Fruit fly (Drosophila melanogaster) whole organism, embryonic: ENCODE measurements around the gene GatB.

Experiments used
- Atf3 ChIP-seq: fragments of 200-800 bp; sonication (Bioruptor generic); optimal IDR thresholded peaks from 3 replicates; lab custom pipeline; 2016; ENCODE audit warnings: missing biosample characterization, missing genetic modification characterization
- BEAF-32 ChIP-seq: fragments of 200-800 bp; sonication (Bioruptor generic); optimal IDR thresholded peaks from 3 replicates; lab custom pipeline; 2017; ENCODE audit warnings: missing biosample characterization, missing genetic modification characterization, mild to moderate bottlenecking, moderate library complexity, missing genetic modification reagents
- CG10654 ChIP-seq: fragments of 200-800 bp; sonication (Bioruptor generic); optimal IDR thresholded peaks from 2 replicates; lab custom pipeline; 2016; ENCODE audit warnings: missing biosample characterization, missing genetic modification characterization
- CG11085 ChIP-seq: fragments of 200-800 bp; sonication (Bioruptor generic); IDR thresholded peaks from 2 replicates; pipeline ENCODE4 v1.3.6; 2022; ENCODE audit warnings: missing biosample characterization, missing genetic modification characterization
- CG11695 ChIP-seq: fragments of 200-800 bp; sonication (Bioruptor generic); IDR thresholded peaks from 3 replicates; pipeline ENCODE4 v1.3.6; 2022; ENCODE audit warnings: missing biosample characterization, missing genetic modification characterization
- CG13287 ChIP-seq: fragments of 200-800 bp; sonication (Bioruptor generic); IDR thresholded peaks from 2 replicates; pipeline ENCODE4 v1.3.6; 2022; ENCODE audit warnings: missing biosample characterization, missing genetic modification characterization; ENCODE audit not compliant: partially characterized antibody
- CG13624 ChIP-seq: fragments of 200-800 bp; sonication (Bioruptor generic); optimal IDR thresholded peaks from 2 replicates; lab custom pipeline; 2016; ENCODE audit warnings: missing biosample characterization, missing genetic modification characterization
- CG13775 ChIP-seq: fragments of 200-800 bp; sonication (Bioruptor generic); optimal IDR thresholded peaks from 3 replicates; lab custom pipeline; 2017; ENCODE audit warnings: missing biosample characterization, mild to moderate bottlenecking, missing genetic modification characterization
- CG14050 ChIP-seq: fragments of 200-800 bp; sonication (Bioruptor generic); IDR thresholded peaks from 3 replicates; pipeline ENCODE4 v1.3.6; 2022; ENCODE audit warnings: missing biosample characterization, missing genetic modification characterization
- CG15514 ChIP-seq: fragments of 200-800 bp; sonication (Bioruptor generic); optimal IDR thresholded peaks from 3 replicates; lab custom pipeline; 2017; ENCODE audit warnings: missing biosample characterization, missing genetic modification characterization, mild to moderate bottlenecking, moderate library complexity, missing genetic modification reagents
- CG17186 ChIP-seq: fragments of 200-800 bp; sonication (Bioruptor generic); optimal IDR thresholded peaks from 3 replicates; lab custom pipeline; 2017; ENCODE audit warnings: missing biosample characterization, missing genetic modification reagents, missing genetic modification characterization
- CG17612 ChIP-seq: fragments of 200-800 bp; sonication (Bioruptor generic); IDR thresholded peaks from 2 replicates; pipeline ENCODE4 v1.3.6; 2022; ENCODE audit warnings: missing biosample characterization, missing genetic modification characterization
- CG17802 ChIP-seq: fragments of 200-800 bp; sonication (Bioruptor generic); optimal IDR thresholded peaks from 2 replicates; lab custom pipeline; 2018; ENCODE audit warnings: missing biosample characterization, mild to moderate bottlenecking, missing genetic modification characterization, moderate library complexity
- CG17829 ChIP-seq: fragments of 200-800 bp; optimal IDR thresholded peaks from 2 replicates; lab custom pipeline; 2019; ENCODE audit warnings: missing biosample characterization, mild to moderate bottlenecking, missing genetic modification characterization, moderate library complexity
- CG2129 ChIP-seq: fragments of 200-800 bp; sonication (Bioruptor generic); IDR thresholded peaks from 2 replicates; pipeline ENCODE4 v1.3.6; 2022; ENCODE audit warnings: missing biosample characterization, missing genetic modification characterization; ENCODE audit not compliant: partially characterized antibody
- CG32532 ChIP-seq: fragments of 200-800 bp; sonication (Bioruptor generic); IDR thresholded peaks from 2 replicates; pipeline ENCODE4 v1.3.6; 2022; ENCODE audit warnings: missing biosample characterization, missing genetic modification characterization
- CG3281 ChIP-seq: fragments of 200-800 bp; sonication (Bioruptor generic); optimal IDR thresholded peaks from 3 replicates; lab custom pipeline; 2017; ENCODE audit warnings: missing biosample characterization, mild to moderate bottlenecking, missing genetic modification characterization
- CG33557 ChIP-seq: fragments of 200-800 bp; sonication (Bioruptor generic); optimal IDR thresholded peaks from 2 replicates; lab custom pipeline; 2019; ENCODE audit warnings: missing biosample characterization, mild to moderate bottlenecking, missing genetic modification characterization, moderate library complexity
- CG3407 ChIP-seq: fragments of 200-800 bp; sonication (Bioruptor generic); optimal IDR thresholded peaks from 2 replicates; lab custom pipeline; 2018; ENCODE audit warnings: missing biosample characterization, mild to moderate bottlenecking, missing genetic modification characterization
- CG4820 ChIP-seq: fragments of 200-800 bp; sonication (Bioruptor generic); optimal IDR thresholded peaks from 3 replicates; lab custom pipeline; 2016; ENCODE audit warnings: missing biosample characterization, missing genetic modification characterization
- CG5245 ChIP-seq: fragments of 200-800 bp; sonication (Bioruptor generic); optimal IDR thresholded peaks from 3 replicates; lab custom pipeline; 2016; ENCODE audit warnings: missing biosample characterization, missing genetic modification characterization
- CG7987 ChIP-seq: fragments of 200-800 bp; sonication (Bioruptor generic); optimal IDR thresholded peaks from 2 replicates; lab custom pipeline; 2018; ENCODE audit warnings: missing biosample characterization, mild to moderate bottlenecking, missing genetic modification characterization, moderate library complexity
- CG8089 ChIP-seq: fragments of 200-800 bp; sonication (Bioruptor generic); optimal IDR thresholded peaks from 3 replicates; lab custom pipeline; 2016; ENCODE audit warnings: missing biosample characterization, missing genetic modification characterization
- CoRest ChIP-seq: fragments of 200-800 bp; sonication (Bioruptor generic); optimal IDR thresholded peaks from 3 replicates; lab custom pipeline; 2018; ENCODE audit warnings: missing biosample characterization, mild to moderate bottlenecking, missing genetic modification characterization, moderate library complexity
- D19A ChIP-seq: fragments of 200-800 bp; optimal IDR thresholded peaks from 3 replicates; lab custom pipeline; 2019; ENCODE audit warnings: missing biosample characterization, mild to moderate bottlenecking, missing genetic modification characterization, moderate library complexity
- D19B ChIP-seq: fragments of 200-800 bp; sonication (Bioruptor generic); optimal IDR thresholded peaks from 2 replicates; lab custom pipeline; 2017; ENCODE audit warnings: missing biosample characterization, mild to moderate bottlenecking, missing genetic modification characterization
- Doc2 ChIP-seq: fragments of 200-800 bp; sonication (Bioruptor generic); IDR thresholded peaks from 2 replicates; pipeline ENCODE4 v1.3.6; 2022; ENCODE audit warnings: missing biosample characterization, missing genetic modification characterization
- HLHmδ ChIP-seq: fragments of 200-800 bp; sonication (Bioruptor generic); optimal IDR thresholded peaks from 2 replicates; lab custom pipeline; 2018; ENCODE audit warnings: missing biosample characterization, mild to moderate bottlenecking, missing genetic modification characterization, moderate library complexity
- Hand ChIP-seq: fragments of 200-800 bp; sonication (Bioruptor generic); optimal IDR thresholded peaks from 2 replicates; lab custom pipeline; 2017; ENCODE audit warnings: mild to moderate bottlenecking, missing biosample characterization, missing genetic modification reagents, missing genetic modification characterization
- Lhr ChIP-seq: fragments of 200-800 bp; sonication (Bioruptor generic); optimal IDR thresholded peaks from 3 replicates; lab custom pipeline; 2017; ENCODE audit warnings: mild to moderate bottlenecking, missing biosample characterization, missing genetic modification reagents, missing genetic modification characterization
- MBD-R2 ChIP-seq: fragments of 200-800 bp; sonication (Bioruptor generic); IDR thresholded peaks from 2 replicates; pipeline ENCODE4 v1.3.6; 2022; ENCODE audit warnings: missing biosample characterization, missing genetic modification characterization
- MTF-1 ChIP-seq: fragments of 200-800 bp; sonication (Bioruptor generic); optimal IDR thresholded peaks from 2 replicates; lab custom pipeline; 2018; ENCODE audit warnings: missing biosample characterization, mild to moderate bottlenecking, missing genetic modification characterization, borderline replicate concordance
- Rfx ChIP-seq: fragments of 200-800 bp; sonication (Bioruptor generic); IDR thresholded peaks from 2 replicates; pipeline ENCODE4 v1.3.6; 2022; ENCODE audit warnings: missing biosample characterization, missing genetic modification characterization
- bcd ChIP-seq: fragments of 200-800 bp; sonication (Bioruptor generic); optimal IDR thresholded peaks from 2 replicates; lab custom pipeline; 2017; ENCODE audit warnings: missing biosample characterization, mild to moderate bottlenecking, missing genetic modification characterization
- cad ChIP-seq: fragments of >200 bp; optimal IDR thresholded peaks from 2 replicates; lab custom pipeline; 2017; ENCODE audit warnings: missing biosample characterization, missing genetic modification characterization
- crol ChIP-seq: fragments of 200-800 bp; sonication (Bioruptor generic); IDR thresholded peaks from 2 replicates; pipeline ENCODE4 v1.3.6; 2022; ENCODE audit warnings: missing biosample characterization, missing genetic modification characterization
- gcm ChIP-seq: fragments of 200-800 bp; sonication (Bioruptor generic); optimal IDR thresholded peaks from 2 replicates; lab custom pipeline; 2019; ENCODE audit warnings: missing biosample characterization, mild to moderate bottlenecking, missing genetic modification characterization, moderate library complexity
- hkb ChIP-seq, 2 experiments: fragments of 200-800 bp in 1 of 2; fragments of >200 bp in 1 of 2; sonication (Bioruptor generic) in 1 of 2; IDR thresholded peaks in 1 of 2; optimal IDR thresholded peaks in 1 of 2; 2 replicates each; pipeline versions ENCODE4 v1.3.6 to Lab custom; 2017 to 2022; ENCODE audit warnings: missing biosample characterization in 1 of 2, missing genetic modification characterization in 1 of 2
- mld ChIP-seq: fragments of 200-800 bp; sonication (Bioruptor generic); IDR thresholded peaks from 3 replicates; pipeline ENCODE4 v1.3.6; 2022; ENCODE audit warnings: missing biosample characterization, missing genetic modification characterization; ENCODE audit not compliant: partially characterized antibody
- nmo ChIP-seq: fragments of 200-800 bp; sonication (Bioruptor generic); optimal IDR thresholded peaks from 2 replicates; lab custom pipeline; 2018; ENCODE audit warnings: missing biosample characterization, mild to moderate bottlenecking, missing genetic modification characterization, moderate library complexity
- peb ChIP-seq: fragments of 200-800 bp; sonication (Bioruptor generic); IDR thresholded peaks from 2 replicates; pipeline ENCODE4 v1.3.6; 2022; ENCODE audit warnings: missing biosample characterization, missing genetic modification characterization
- run ChIP-seq: fragments of 200-800 bp; sonication (Bioruptor generic); optimal IDR thresholded peaks from 3 replicates; lab custom pipeline; 2018; ENCODE audit warnings: missing biosample characterization, mild to moderate bottlenecking, missing genetic modification characterization
- salm ChIP-seq: fragments of 200-800 bp; sonication (Bioruptor generic); optimal IDR thresholded peaks from 2 replicates; lab custom pipeline; 2018; ENCODE audit warnings: missing biosample characterization, mild to moderate bottlenecking, missing genetic modification characterization
- slou ChIP-seq: fragments of 200-800 bp; sonication (Bioruptor generic); optimal IDR thresholded peaks from 3 replicates; lab custom pipeline; 2016; ENCODE audit warnings: missing biosample characterization, missing genetic modification characterization
- tll ChIP-seq, 2 experiments: fragments of 200-800 bp in 1 of 2; fragments of >200 bp in 1 of 2; sonication (Bioruptor generic) in 1 of 2; optimal IDR thresholded peaks; 2 replicates each; lab custom pipeline; 2017 to 2019; ENCODE audit warnings: missing biosample characterization in 2 of 2, missing genetic modification characterization in 2 of 2, mild to moderate bottlenecking in 1 of 2, moderate library complexity in 1 of 2
- tup ChIP-seq: fragments of 200-800 bp; sonication (Bioruptor generic); optimal IDR thresholded peaks from 2 replicates; lab custom pipeline; 2016; ENCODE audit warnings: missing biosample characterization, mild to moderate bottlenecking, missing genetic modification characterization, moderate library complexity
- tx ChIP-seq: fragments of 200-800 bp; sonication (Bioruptor generic); optimal IDR thresholded peaks from 2 replicates; lab custom pipeline; 2016; ENCODE audit warnings: missing biosample characterization, missing genetic modification characterization
- unpg ChIP-seq: fragments of 200-800 bp; sonication (Bioruptor generic); optimal IDR thresholded peaks from 3 replicates; lab custom pipeline; 2018; ENCODE audit warnings: missing biosample characterization, mild to moderate bottlenecking, missing genetic modification characterization, moderate library complexity
- vfl ChIP-seq: fragments of 200-800 bp; sonication (Bioruptor generic); optimal IDR thresholded peaks from 2 replicates; lab custom pipeline; 2016; ENCODE audit warnings: missing biosample characterization, missing genetic modification characterization
- zfh2 ChIP-seq: fragments of 200-800 bp; sonication (Bioruptor generic); optimal IDR thresholded peaks from 2 replicates; lab custom pipeline; 2016; ENCODE audit warnings: missing biosample characterization, missing genetic modification characterization

Gene GatB

dm6 chr3R:24148838-24149237, 18.8 kb upstream of the GatB start, which contains the start of gene Slimp (continued):
- no peak for TF ChIP-seq run (tag; lab: Kevin White, UChicago)
- TF ChIP-seq zfh2 (GFP tag; lab: Kevin White, UChicago) = no peak
- TF ChIP-seq CG2129 (GFP tag; lab: Robert Waterston, UW) = no peak
- TF ChIP-seq MTF-1 (GFP tag; lab: Kevin White, UChicago) = no peak
- TF ChIP-seq tup (GFP tag; lab: Kevin White, UChicago) = no peak
- no peak for TF ChIP-seq CG17186 (GFP tag; lab: Kevin White, UChicago)
- no peak for TF ChIP-seq CG3407 (GFP tag; lab: Kevin White, UChicago)
- no peak for TF ChIP-seq CG10654
- TF ChIP-seq CG13287 = peak; percentile 39
- no peak for TF ChIP-seq Atf3 (GFP tag; lab: Kevin White, UChicago)
- no peak for TF ChIP-seq CG7987
- no peak for TF ChIP-seq CG4820 (GFP tag; lab: Kevin White, UChicago)
- no peak for TF ChIP-seq HLHmδ (GFP tag; lab: Kevin White, UChicago)
- TF ChIP-seq CG13775 = peak; percentile 27
- TF ChIP-seq Doc2 (GFP tag; lab: Robert Waterston, UW) = no peak
- TF ChIP-seq CG33557 (GFP tag; lab: Kevin White, UChicago) = no peak
- TF ChIP-seq peb (GFP tag; lab: Robert Waterston, UW) = no peak
- TF ChIP-seq CoRest = peak; percentile 8
- peak; percentile 13 for TF ChIP-seq CG17829 (tag; lab: Kevin White, UChicago)
- no peak for TF ChIP-seq crol (GFP tag; lab: Robert Waterston, UW)
- no peak for TF ChIP-seq CG17802 (tag; lab: Kevin White, UChicago)
- peak; percentile 95 for TF ChIP-seq MBD-R2 (GFP tag; lab: Robert Waterston, UW)
- TF ChIP-seq CG32532 (GFP tag; lab: Robert Waterston, UW) = no peak
- no peak for TF ChIP-seq tx (GFP tag; lab: Kevin White, UChicago)
- TF ChIP-seq mld = no peak
- TF ChIP-seq CG15514 (GFP tag; lab: Kevin White, UChicago) = peak; percentile 89
- 0 out of 3 replicates have a peak, but pooled peaks have one; percentile 20 for TF ChIP-seq CG11695 (GFP tag; lab: Robert Waterston, UW)
- no peak for TF ChIP-seq Rfx (GFP tag; lab: Robert Waterston, UW)
- no peak for TF ChIP-seq Hand
- TF ChIP-seq tll (GFP tag; optimal IDR thresholded peaks at IDR 0.05; lab: Kevin White, UChicago) = no peak
- peak; percentile 48 for TF ChIP-seq D19A (tag; lab: Kevin White, UChicago)
- TF ChIP-seq CG17612 (GFP tag; lab: Robert Waterston, UW) = no peak
- no peak for TF ChIP-seq slou (GFP tag; lab: Kevin White, UChicago)
- TF ChIP-seq bcd = no peak
- TF ChIP-seq CG13624 (GFP tag; lab: Kevin White, UChicago) = no peak
- peak; percentile 16 for TF ChIP-seq BEAF-32
- TF ChIP-seq CG11085 (GFP tag; lab: Robert Waterston, UW) = no peak
- TF ChIP-seq gcm = no peak
- TF ChIP-seq D19B (GFP tag; lab: Kevin White, UChicago) = no peak
- no peak for TF ChIP-seq salm (tag; lab: Kevin White, UChicago)
- no peak for TF ChIP-seq CG14050 (GFP tag; lab: Robert Waterston, UW)
- TF ChIP-seq hkb (optimal IDR thresholded peaks at IDR 0.05; lab: Kevin White, UChicago) = no peak
- TF ChIP-seq hkb (GFP tag; IDR thresholded peaks at IDR 0.05; lab: Robert Waterston, UW) = 0 out of 2 replicates have a peak, but pooled peaks have one; percentile 28
- peak; percentile 6 for TF ChIP-seq CG3281
- TF ChIP-seq CG8089 = no peak
- TF ChIP-seq unpg (GFP tag; lab: Kevin White, UChicago) = peak; percentile 11
- no peak for TF ChIP-seq cad (GFP tag; lab: Kevin White, UChicago)
- TF ChIP-seq nmo = peak; percentile 25
- no peak for TF ChIP-seq Lhr (GFP tag; lab: Kevin White, UChicago)
- TF ChIP-seq CG5245 (GFP tag; lab: Kevin White, UChicago) = no peak
- no peak for TF ChIP-seq vfl (GFP tag; lab: Kevin White, UChicago)
